Fruit fly (Drosophila melanogaster) whole organism, embryonic: ENCODE measurements around the gene wap.

Experiments
- Aef1 ChIP-seq: fragments of 200-800 bp; sonication (Bioruptor generic); IDR thresholded peaks from 3 replicates; pipeline ENCODE4 v1.3.6; 2022; ENCODE audit warnings: missing biosample characterization, missing genetic modification characterization
- Atf3 ChIP-seq: fragments of 200-800 bp; sonication (Bioruptor generic); optimal IDR thresholded peaks from 3 replicates; lab custom pipeline; 2016; ENCODE audit warnings: missing biosample characterization, missing genetic modification characterization
- CG11504 ChIP-seq: fragments of 200-800 bp; sonication (Bioruptor generic); optimal IDR thresholded peaks from 3 replicates; lab custom pipeline; 2019; ENCODE audit warnings: missing biosample characterization, mild to moderate bottlenecking, missing genetic modification characterization, moderate library complexity
- CG11696 ChIP-seq: fragments of 200-800 bp; sonication (Bioruptor generic); IDR thresholded peaks from 2 replicates; pipeline ENCODE4 v1.3.6; 2022; ENCODE audit warnings: missing biosample characterization, missing genetic modification characterization
- CG15269 ChIP-seq: fragments of 200-800 bp; sonication (Bioruptor generic); optimal IDR thresholded peaks from 2 replicates; lab custom pipeline; 2018; ENCODE audit warnings: missing biosample characterization, mild to moderate bottlenecking, missing genetic modification characterization, moderate library complexity
- CG15601 ChIP-seq: fragments of 200-800 bp; sonication (Bioruptor generic); optimal IDR thresholded peaks from 3 replicates; lab custom pipeline; 2019; ENCODE audit warnings: missing biosample characterization, mild to moderate bottlenecking, missing genetic modification characterization, moderate library complexity
- CG17186 ChIP-seq: fragments of 200-800 bp; sonication (Bioruptor generic); optimal IDR thresholded peaks from 3 replicates; lab custom pipeline; 2017; ENCODE audit warnings: missing biosample characterization, missing genetic modification reagents, missing genetic modification characterization
- CG1792 ChIP-seq: fragments of 200-800 bp; sonication (Bioruptor generic); optimal IDR thresholded peaks from 2 replicates; lab custom pipeline; 2016; ENCODE audit warnings: missing biosample characterization, missing genetic modification characterization
- CG2120 ChIP-seq: fragments of 200-800 bp; sonication (Bioruptor generic); optimal IDR thresholded peaks from 3 replicates; lab custom pipeline; 2016; ENCODE audit warnings: missing biosample characterization, missing genetic modification characterization
- CG30403 ChIP-seq: fragments of 200-800 bp; sonication (Bioruptor generic); optimal IDR thresholded peaks from 3 replicates; lab custom pipeline; 2016; ENCODE audit warnings: missing biosample characterization, missing genetic modification characterization
- CG31224 ChIP-seq: fragments of 200-800 bp; sonication (Bioruptor generic); IDR thresholded peaks from 2 replicates; pipeline ENCODE4 v1.3.6; 2022; ENCODE audit warnings: missing biosample characterization, missing genetic modification characterization
- CG3407 ChIP-seq: fragments of 200-800 bp; sonication (Bioruptor generic); optimal IDR thresholded peaks from 2 replicates; lab custom pipeline; 2018; ENCODE audit warnings: missing biosample characterization, mild to moderate bottlenecking, missing genetic modification characterization
- CG4282 ChIP-seq: fragments of 200-800 bp; sonication (Bioruptor generic); optimal IDR thresholded peaks from 2 replicates; lab custom pipeline; 2016; ENCODE audit warnings: missing biosample characterization, missing genetic modification characterization
- CG4617 ChIP-seq: fragments of 200-800 bp; sonication (Bioruptor generic); optimal IDR thresholded peaks from 3 replicates; lab custom pipeline; 2016; ENCODE audit warnings: missing biosample characterization, missing genetic modification characterization, borderline replicate concordance
- CG4854 ChIP-seq: fragments of 200-800 bp; sonication (Bioruptor generic); optimal IDR thresholded peaks from 2 replicates; lab custom pipeline; 2016; ENCODE audit warnings: missing biosample characterization, missing genetic modification characterization, inconsistent platforms
- CG7786 ChIP-seq: fragments of 200-800 bp; sonication (Bioruptor generic); optimal IDR thresholded peaks from 2 replicates; lab custom pipeline; 2016; ENCODE audit warnings: missing biosample characterization, missing genetic modification characterization
- CG7963 ChIP-seq: fragments of 200-800 bp; sonication (Bioruptor generic); IDR thresholded peaks from 3 replicates; pipeline ENCODE4 v1.3.6; 2022; ENCODE audit warnings: missing biosample characterization, missing genetic modification characterization; ENCODE audit not compliant: partially characterized antibody
- CG9437 ChIP-seq: fragments of 200-800 bp; sonication (Bioruptor generic); optimal IDR thresholded peaks from 2 replicates; lab custom pipeline; 2018; ENCODE audit warnings: missing biosample characterization, mild to moderate bottlenecking, missing genetic modification characterization
- CG9817 ChIP-seq: fragments of 200-800 bp; sonication (Bioruptor generic); optimal IDR thresholded peaks from 2 replicates; lab custom pipeline; 2018; ENCODE audit warnings: missing biosample characterization, mild to moderate bottlenecking, missing genetic modification characterization, moderate library complexity
- Camta ChIP-seq: fragments of 200-800 bp; sonication (Bioruptor generic); optimal IDR thresholded peaks from 2 replicates; lab custom pipeline; 2016; ENCODE audit warnings: missing biosample characterization, missing genetic modification characterization
- CrebB ChIP-seq: fragments of 200-800 bp; sonication (Bioruptor generic); optimal IDR thresholded peaks from 3 replicates; lab custom pipeline; 2018; ENCODE audit warnings: missing biosample characterization, mild to moderate bottlenecking, missing genetic modification characterization
- Dll ChIP-seq: fragments of 200-800 bp; sonication (Bioruptor generic); IDR thresholded peaks from 4 replicates; pipeline ENCODE4 v1.3.6; 2022; ENCODE audit warnings: missing biosample characterization, missing genetic modification characterization; ENCODE audit not compliant: partially characterized antibody
- H15 ChIP-seq: fragments of 200-800 bp; sonication (Bioruptor generic); IDR thresholded peaks from 3 replicates; pipeline ENCODE4 v1.3.6; 2022; ENCODE audit warnings: missing biosample characterization, missing genetic modification characterization
- HmgD ChIP-seq: fragments of 200-800 bp; sonication (Bioruptor generic); optimal IDR thresholded peaks from 3 replicates; lab custom pipeline; 2016; ENCODE audit warnings: missing biosample characterization, missing genetic modification characterization
- Hr39 ChIP-seq: fragments of >200 bp; optimal IDR thresholded peaks from 2 replicates; lab custom pipeline; 2017
- Hr78 ChIP-seq, 2 experiments: fragments of 200-800 bp in 1 of 2; fragments of >200 bp in 1 of 2; sonication (Bioruptor generic) in 1 of 2; optimal IDR thresholded peaks; 2 replicates each; lab custom pipeline; 2017 to 2019; ENCODE audit warnings: missing biosample characterization in 2 of 2, missing genetic modification characterization in 2 of 2, mild to moderate bottlenecking in 1 of 2, moderate library complexity in 1 of 2
- Lhr ChIP-seq: fragments of 200-800 bp; sonication (Bioruptor generic); optimal IDR thresholded peaks from 3 replicates; lab custom pipeline; 2017; ENCODE audit warnings: mild to moderate bottlenecking, missing biosample characterization, missing genetic modification reagents, missing genetic modification characterization
- MESR4 ChIP-seq: fragments of 200-800 bp; sonication (Bioruptor generic); optimal IDR thresholded peaks from 2 replicates; lab custom pipeline; 2018; ENCODE audit warnings: missing biosample characterization, mild to moderate bottlenecking, missing genetic modification characterization, moderate library complexity
- Med ChIP-seq: fragments of 200-800 bp; sonication (Bioruptor generic); peaks from one replicate; lab custom pipeline; 2016; ENCODE audit warnings: missing biosample characterization, missing genetic modification characterization, mild to moderate bottlenecking, inconsistent platforms, moderate library complexity
- Myb ChIP-seq: fragments of 200-800 bp; sonication (Bioruptor generic); optimal IDR thresholded peaks from 2 replicates; lab custom pipeline; 2016; ENCODE audit warnings: missing biosample characterization, missing genetic modification characterization
- NC2α ChIP-seq: fragments of 200-800 bp; sonication (Bioruptor generic); optimal IDR thresholded peaks from 2 replicates; lab custom pipeline; 2016; ENCODE audit warnings: missing biosample characterization, missing genetic modification characterization
- Optix ChIP-seq: fragments of 200-800 bp; sonication (Bioruptor generic); IDR thresholded peaks from 3 replicates; pipeline ENCODE4 v1.3.6; 2022; ENCODE audit warnings: missing biosample characterization, missing genetic modification characterization
- Pdp1 ChIP-seq, 2 experiments: fragments of 200-800 bp; sonication (Bioruptor generic); optimal IDR thresholded peaks; 3 replicates each; lab custom pipeline; 2016; ENCODE audit warnings: missing biosample characterization in 2 of 2, missing genetic modification characterization in 2 of 2, mild to moderate bottlenecking in 1 of 2, moderate library complexity in 1 of 2
- Scr ChIP-seq: fragments of 200-800 bp; sonication (Bioruptor generic); IDR thresholded peaks from 2 replicates; pipeline ENCODE4 v1.3.6; 2022; ENCODE audit warnings: missing biosample characterization, missing genetic modification characterization; ENCODE audit not compliant: partially characterized antibody
- YL-1 ChIP-seq: fragments of 200-800 bp; sonication (Bioruptor generic); optimal IDR thresholded peaks from 3 replicates; lab custom pipeline; 2017; ENCODE audit warnings: missing biosample characterization, mild to moderate bottlenecking, missing genetic modification characterization
- amos ChIP-seq: fragments of 200-800 bp; sonication (Bioruptor generic); IDR thresholded peaks from 2 replicates; pipeline ENCODE4 v1.3.6; 2022; ENCODE audit warnings: missing biosample characterization, missing genetic modification characterization; ENCODE audit not compliant: partially characterized antibody
- bbx ChIP-seq: fragments of 200-800 bp; sonication (Bioruptor generic); IDR thresholded peaks from 2 replicates; pipeline ENCODE4 v1.3.6; 2022; ENCODE audit warnings: missing biosample characterization, missing genetic modification characterization; ENCODE audit not compliant: partially characterized antibody
- dan ChIP-seq: fragments of 200-800 bp; sonication (Bioruptor generic); IDR thresholded peaks from 2 replicates; pipeline ENCODE4 v1.3.6; 2022; ENCODE audit warnings: missing biosample characterization, missing genetic modification characterization
- fd3F ChIP-seq: fragments of 200-800 bp; sonication (Bioruptor generic); optimal IDR thresholded peaks from 2 replicates; lab custom pipeline; 2018; ENCODE audit warnings: missing biosample characterization, mild to moderate bottlenecking, missing genetic modification characterization, moderate library complexity
- gce ChIP-seq: fragments of 200-800 bp; sonication (Bioruptor generic); IDR thresholded peaks from 3 replicates; pipeline ENCODE4 v1.3.6; 2022; ENCODE audit warnings: missing biosample characterization, missing genetic modification characterization
- gem ChIP-seq: fragments of 200-800 bp; sonication (Bioruptor generic); optimal IDR thresholded peaks from 2 replicates; lab custom pipeline; 2019; ENCODE audit warnings: missing biosample characterization, mild to moderate bottlenecking, missing genetic modification characterization, moderate library complexity
- grau ChIP-seq: fragments of 200-800 bp; optimal IDR thresholded peaks from 3 replicates; lab custom pipeline; 2019; ENCODE audit warnings: missing biosample characterization, mild to moderate bottlenecking, missing genetic modification characterization, moderate library complexity
- grn ChIP-seq: fragments of 200-800 bp; sonication (Bioruptor generic); optimal IDR thresholded peaks from 3 replicates; lab custom pipeline; 2017; ENCODE audit warnings: missing biosample characterization, missing genetic modification characterization
- gsb-n ChIP-seq: fragments of 200-800 bp; sonication (Bioruptor generic); optimal IDR thresholded peaks from 3 replicates; lab custom pipeline; 2018; ENCODE audit warnings: missing biosample characterization, mild to moderate bottlenecking, missing genetic modification characterization
- nau ChIP-seq: fragments of 200-800 bp; sonication (Bioruptor generic); optimal IDR thresholded peaks from 3 replicates; lab custom pipeline; 2017; ENCODE audit warnings: missing biosample characterization, mild to moderate bottlenecking, missing genetic modification characterization, missing genetic modification reagents
- nerfin-2 ChIP-seq: fragments of 200-800 bp; sonication (Bioruptor generic); IDR thresholded peaks from 2 replicates; pipeline ENCODE4 v1.3.6; 2022; ENCODE audit warnings: missing biosample characterization, missing genetic modification characterization; ENCODE audit not compliant: partially characterized antibody
- nmo ChIP-seq: fragments of 200-800 bp; sonication (Bioruptor generic); optimal IDR thresholded peaks from 2 replicates; lab custom pipeline; 2018; ENCODE audit warnings: missing biosample characterization, mild to moderate bottlenecking, missing genetic modification characterization, moderate library complexity
- sima ChIP-seq: fragments of 200-800 bp; sonication (Bioruptor generic); optimal IDR thresholded peaks from 2 replicates; lab custom pipeline; 2016; ENCODE audit warnings: missing biosample characterization, missing genetic modification characterization
- ssp ChIP-seq: fragments of 200-800 bp; sonication (Bioruptor generic); IDR thresholded peaks from 2 replicates; pipeline ENCODE4 v1.3.6; 2022; ENCODE audit warnings: missing biosample characterization, missing genetic modification characterization
- wdn ChIP-seq: fragments of 200-800 bp; sonication (Bioruptor generic); IDR thresholded peaks from 2 replicates; pipeline ENCODE4 v1.3.6; 2022; ENCODE audit warnings: missing biosample characterization, missing genetic modification characterization
- zen2 ChIP-seq: fragments of 200-800 bp; sonication (Bioruptor generic); IDR thresholded peaks from 3 replicates; pipeline ENCODE4 v1.3.6; 2022; ENCODE audit warnings: missing biosample characterization, missing genetic modification characterization; ENCODE audit not compliant: partially characterized antibody

Gene wap

DNA sequence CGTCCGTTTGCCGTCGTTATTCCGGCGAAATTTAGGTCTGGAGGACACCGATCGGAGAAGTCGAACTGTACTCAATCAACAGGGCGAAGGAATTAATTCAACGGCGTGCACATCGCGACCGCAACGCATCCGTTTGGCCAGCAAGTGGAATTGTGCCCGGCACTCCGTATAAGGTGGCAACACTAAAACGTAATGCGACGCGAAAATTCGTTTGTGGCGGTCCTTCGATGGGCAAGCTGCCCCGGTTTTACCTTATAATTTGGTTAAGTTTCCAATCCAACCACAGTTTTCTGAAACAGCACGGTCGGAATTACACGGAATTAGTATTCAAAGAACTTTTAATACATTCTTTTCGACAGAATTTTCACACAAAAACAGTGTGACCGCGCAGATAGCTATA is at the start of gene wap:
TSS of gene wap (minus strand) at position 400 of the 400 bp plus-strand sequence.
- TF ChIP-seq amos (GFP tag; lab: Robert Waterston, UW) (no peak), Atf3 (GFP tag; lab: Kevin White, UChicago) (no peak), CG9817 (tag; lab: Kevin White, UChicago) (no peak), dan (GFP tag; lab: Robert Waterston, UW) (no peak), CG17186 (GFP tag; lab: Kevin White, UChicago) (no peak), Aef1 (GFP tag; lab: Robert Waterston, UW) (no peak), nerfin-2 (GFP tag; lab: Robert Waterston, UW) (no peak), H15 (GFP tag; lab: Robert Waterston, UW) (no peak), HmgD (GFP tag; lab: Kevin White, UChicago) (no peak), CG11504 (tag; lab: Kevin White, UChicago) (no peak), Pdp1 (GFP tag; optimal IDR thresholded peaks at IDR 0.05; lab: Kevin White, UChicago) (no peak), fd3F (GFP tag; lab: Kevin White, UChicago) (no peak), Scr (GFP tag; lab: Robert Waterston, UW) (no peak), nau (GFP tag; lab: Kevin White, UChicago) (no peak), YL-1 (GFP tag; lab: Kevin White, UChicago) (peak; percentile 33), CG4617 (GFP tag; lab: Kevin White, UChicago) (peak; percentile 36), CrebB (tag; lab: Kevin White, UChicago) (no peak), ssp (no peak), CG4854 (GFP tag; lab: Kevin White, UChicago) (no peak), CG7963 (GFP tag; lab: Robert Waterston, UW) (no peak), gce (no peak), gsb-n (tag; lab: Kevin White, UChicago) (no peak), CG2120 (GFP tag; lab: Kevin White, UChicago) (no peak), CG31224 (GFP tag; lab: Robert Waterston, UW) (no peak), Dll (GFP tag; lab: Robert Waterston, UW) (no peak), CG15269 (tag; lab: Kevin White, UChicago) (no peak), NC2α (GFP tag; lab: Kevin White, UChicago) (no peak), zen2 (no peak), Hr39 (lab: Kevin White, UChicago) (no peak), CG9437 (peak; percentile 64), sima (GFP tag; lab: Kevin White, UChicago) (no peak), grn (no peak), Med (GFP tag; lab: Kevin White, UChicago) (peak; percentile 38), nmo (GFP tag; lab: Kevin White, UChicago) (no peak), Hr78 (GFP tag; optimal IDR thresholded peaks at IDR 0.05; lab: Kevin White, UChicago) (no peak), CG1792 (GFP tag; lab: Kevin White, UChicago) (no peak), CG7786 (no peak), Lhr (GFP tag; lab: Kevin White, UChicago) (no peak), grau (tag; lab: Kevin White, UChicago) (no peak), MESR4 (peak; percentile 59), wdn (GFP tag; lab: Robert Waterston, UW) (no peak), CG30403 (no peak), bbx (0 out of 2 replicates have a peak, but pooled peaks have one; percentile 29), Optix (no peak), CG15601 (tag; lab: Kevin White, UChicago) (no peak), CG4282 (GFP tag; lab: Kevin White, UChicago) (no peak), Myb (GFP tag; lab: Kevin White, UChicago) (no peak), Camta (GFP tag; lab: Kevin White, UChicago) (no peak), gem (tag; lab: Kevin White, UChicago) (no peak), CG11696 (GFP tag; lab: Robert Waterston, UW) (no peak), CG3407 (GFP tag; lab: Kevin White, UChicago) (no peak)
